Fruit fly (Drosophila melanogaster) whole organism, embryonic: ENCODE data around the gene CG4701.
"Not testable (repeated sequence)": the region's sequence is repeated elsewhere in the genome, so short reads cannot be mapped to it uniquely, and the experiment has no call there.

Experiments used
- Atf6 ChIP-seq: fragments of 200-800 bp; sonication (Bioruptor generic); IDR thresholded peaks from 2 replicates; pipeline ENCODE4 v1.3.6; 2022; ENCODE audit warnings: missing biosample characterization, missing genetic modification characterization
- CG12744 ChIP-seq: fragments of 200-800 bp; sonication (Bioruptor generic); optimal IDR thresholded peaks from 2 replicates; lab custom pipeline; 2016; ENCODE audit warnings: missing biosample characterization, missing genetic modification characterization
- CG13624 ChIP-seq: fragments of 200-800 bp; sonication (Bioruptor generic); optimal IDR thresholded peaks from 2 replicates; lab custom pipeline; 2016; ENCODE audit warnings: missing biosample characterization, missing genetic modification characterization
- CG16779 ChIP-seq: fragments of 200-800 bp; sonication (Bioruptor generic); IDR thresholded peaks from 2 replicates; pipeline ENCODE4 v1.3.6; 2022; ENCODE audit warnings: missing biosample characterization, missing genetic modification characterization
- CG17385 ChIP-seq: fragments of 200-800 bp; sonication (Bioruptor generic); optimal IDR thresholded peaks from 3 replicates; lab custom pipeline; 2018; ENCODE audit warnings: missing biosample characterization, mild to moderate bottlenecking, missing genetic modification characterization
- CG1832 ChIP-seq: fragments of 200-800 bp; sonication (Bioruptor generic); optimal IDR thresholded peaks from 2 replicates; lab custom pipeline; 2017; ENCODE audit warnings: missing biosample characterization, mild to moderate bottlenecking, missing genetic modification characterization, inconsistent platforms
- CG18619 ChIP-seq: fragments of 200-800 bp; sonication (Bioruptor generic); optimal IDR thresholded peaks from 3 replicates; lab custom pipeline; 2017; ENCODE audit warnings: missing biosample characterization, mild to moderate bottlenecking, missing genetic modification characterization
- CG2678 ChIP-seq: fragments of 200-800 bp; sonication (Bioruptor generic); optimal IDR thresholded peaks from 3 replicates; lab custom pipeline; 2019; ENCODE audit warnings: missing biosample characterization, mild to moderate bottlenecking, missing genetic modification characterization, moderate library complexity
- CG34376 ChIP-seq: fragments of 200-800 bp; sonication (Bioruptor generic); optimal IDR thresholded peaks from 2 replicates; lab custom pipeline; 2018; ENCODE audit warnings: missing biosample characterization, mild to moderate bottlenecking, missing genetic modification characterization
- CG8924 ChIP-seq: fragments of 200-800 bp; optimal IDR thresholded peaks from 3 replicates; lab custom pipeline; 2019; ENCODE audit warnings: missing biosample characterization, mild to moderate bottlenecking, missing genetic modification characterization, moderate library complexity
- CkIIα-i1 ChIP-seq: fragments of 200-800 bp; sonication (Bioruptor generic); IDR thresholded peaks from 2 replicates; pipeline ENCODE4 v1.3.6; 2022; ENCODE audit warnings: missing biosample characterization, missing genetic modification characterization
- CrebB ChIP-seq: fragments of 200-800 bp; sonication (Bioruptor generic); optimal IDR thresholded peaks from 3 replicates; lab custom pipeline; 2018; ENCODE audit warnings: missing biosample characterization, mild to moderate bottlenecking, missing genetic modification characterization
- Doc3 ChIP-seq: fragments of 200-800 bp; sonication (Bioruptor generic); IDR thresholded peaks from 3 replicates; pipeline ENCODE4 v1.3.6; 2022; ENCODE audit warnings: missing biosample characterization, missing genetic modification characterization; ENCODE audit not compliant: partially characterized antibody
- HLH54F ChIP-seq: fragments of 200-800 bp; sonication (Bioruptor generic); optimal IDR thresholded peaks from 3 replicates; lab custom pipeline; 2016; ENCODE audit warnings: missing biosample characterization, missing genetic modification characterization
- Hey ChIP-seq: fragments of 200-800 bp; sonication (Bioruptor generic); optimal IDR thresholded peaks from 3 replicates; lab custom pipeline; 2018; ENCODE audit warnings: missing biosample characterization, mild to moderate bottlenecking, missing genetic modification characterization
- Mad ChIP-seq: fragments of 200-800 bp; sonication (Bioruptor generic); optimal IDR thresholded peaks from 2 replicates; lab custom pipeline; 2016; ENCODE audit warnings: missing biosample characterization, missing genetic modification characterization
- Opbp ChIP-seq: fragments of 200-800 bp; sonication (Bioruptor generic); IDR thresholded peaks from 3 replicates; pipeline ENCODE4 v1.3.6; 2022; ENCODE audit warnings: missing biosample characterization, missing genetic modification characterization; ENCODE audit not compliant: partially characterized antibody
- Ravus ChIP-seq: fragments of 200-800 bp; sonication (Bioruptor generic); IDR thresholded peaks from 2 replicates; pipeline ENCODE4 v1.3.6; 2022; ENCODE audit warnings: missing biosample characterization, missing genetic modification characterization
- bcd ChIP-seq: fragments of 200-800 bp; sonication (Bioruptor generic); optimal IDR thresholded peaks from 2 replicates; lab custom pipeline; 2017; ENCODE audit warnings: missing biosample characterization, mild to moderate bottlenecking, missing genetic modification characterization
- ci ChIP-seq: fragments of 200-800 bp; sonication (Bioruptor generic); IDR thresholded peaks from 3 replicates; pipeline ENCODE4 v1.3.6; 2022; ENCODE audit warnings: missing biosample characterization, missing genetic modification characterization
- corto ChIP-seq: fragments of 200-800 bp; sonication (Bioruptor generic); optimal IDR thresholded peaks from 2 replicates; lab custom pipeline; 2016; ENCODE audit warnings: missing biosample characterization, mild to moderate bottlenecking, missing genetic modification characterization, moderate library complexity
- crol ChIP-seq: fragments of 200-800 bp; sonication (Bioruptor generic); IDR thresholded peaks from 2 replicates; pipeline ENCODE4 v1.3.6; 2022; ENCODE audit warnings: missing biosample characterization, missing genetic modification characterization
- esg ChIP-seq: fragments of 200-800 bp; sonication (Bioruptor generic); conservative IDR thresholded peaks from 2 replicates; pipeline ENCODE4 v1.3.6; 2022; ENCODE audit warnings: missing biosample characterization, missing genetic modification characterization
- fd3F ChIP-seq: fragments of 200-800 bp; sonication (Bioruptor generic); optimal IDR thresholded peaks from 2 replicates; lab custom pipeline; 2018; ENCODE audit warnings: missing biosample characterization, mild to moderate bottlenecking, missing genetic modification characterization, moderate library complexity
- kah ChIP-seq: fragments of 200-800 bp; sonication (Bioruptor generic); optimal IDR thresholded peaks from 2 replicates; lab custom pipeline; 2018; ENCODE audit warnings: missing biosample characterization, mild to moderate bottlenecking, missing genetic modification characterization
- luna ChIP-seq: fragments of 200-800 bp; sonication (Bioruptor generic); optimal IDR thresholded peaks from 2 replicates; lab custom pipeline; 2016; ENCODE audit warnings: missing biosample characterization, missing genetic modification characterization
- mam ChIP-seq: fragments of 200-800 bp; sonication (Bioruptor generic); optimal IDR thresholded peaks from 3 replicates; lab custom pipeline; 2016; ENCODE audit warnings: missing biosample characterization, missing genetic modification characterization
- nerfin-1 ChIP-seq: fragments of 200-800 bp; sonication (Bioruptor generic); optimal IDR thresholded peaks from 3 replicates; lab custom pipeline; 2019; ENCODE audit warnings: missing biosample characterization, mild to moderate bottlenecking, missing genetic modification characterization, moderate library complexity
- sens-2 ChIP-seq: fragments of 200-800 bp; sonication (Bioruptor generic); IDR thresholded peaks from 2 replicates; pipeline ENCODE4 v1.3.6; 2022; ENCODE audit warnings: missing biosample characterization, missing genetic modification characterization
- tx ChIP-seq: fragments of 200-800 bp; sonication (Bioruptor generic); optimal IDR thresholded peaks from 2 replicates; lab custom pipeline; 2016; ENCODE audit warnings: missing biosample characterization, missing genetic modification characterization
- wdn ChIP-seq: fragments of 200-800 bp; sonication (Bioruptor generic); IDR thresholded peaks from 2 replicates; pipeline ENCODE4 v1.3.6; 2022; ENCODE audit warnings: missing biosample characterization, missing genetic modification characterization
- zf30C ChIP-seq: fragments of 200-800 bp; sonication (Bioruptor generic); optimal IDR thresholded peaks from 3 replicates; lab custom pipeline; 2018; ENCODE audit warnings: missing biosample characterization, mild to moderate bottlenecking, missing genetic modification characterization

CG4701 gene

DNA sequence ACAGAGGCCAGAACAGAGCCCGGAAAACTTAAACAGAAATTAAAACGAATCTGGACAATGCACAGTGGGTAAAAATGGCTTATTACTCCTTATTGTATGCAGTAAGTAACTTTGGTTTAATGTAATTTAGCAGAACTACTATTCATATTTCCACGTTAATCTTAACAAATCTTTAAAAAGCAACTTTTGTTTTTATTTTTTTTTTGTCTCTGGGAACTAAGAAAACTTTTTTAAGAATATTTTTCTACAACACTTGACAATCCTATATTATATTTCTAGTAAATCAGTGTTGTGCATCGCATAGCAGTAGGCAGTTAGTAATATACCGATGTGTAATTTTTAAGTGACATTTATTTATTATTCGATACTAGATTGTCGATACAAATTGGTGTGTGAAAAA lies at the start of gene CG4701:
TSS of gene CG4701 (plus strand) at position 301 of the 400 bp plus-strand sequence.
- TF ChIP-seq sens-2 (GFP tag; lab: Robert Waterston, UW) (no peak), CG34376 (GFP tag; lab: Kevin White, UChicago) (no peak), Doc3 (GFP tag; lab: Robert Waterston, UW) (no peak), ci (GFP tag; lab: Robert Waterston, UW) (no peak), Atf6 (no peak), nerfin-1 (tag; lab: Kevin White, UChicago) (no peak), CG8924 (no peak), CG12744 (GFP tag; lab: Kevin White, UChicago) (no peak), CG13624 (no peak), corto (no peak), CrebB (tag; lab: Kevin White, UChicago) (no peak), tx (GFP tag; lab: Kevin White, UChicago) (no peak)

DNA sequence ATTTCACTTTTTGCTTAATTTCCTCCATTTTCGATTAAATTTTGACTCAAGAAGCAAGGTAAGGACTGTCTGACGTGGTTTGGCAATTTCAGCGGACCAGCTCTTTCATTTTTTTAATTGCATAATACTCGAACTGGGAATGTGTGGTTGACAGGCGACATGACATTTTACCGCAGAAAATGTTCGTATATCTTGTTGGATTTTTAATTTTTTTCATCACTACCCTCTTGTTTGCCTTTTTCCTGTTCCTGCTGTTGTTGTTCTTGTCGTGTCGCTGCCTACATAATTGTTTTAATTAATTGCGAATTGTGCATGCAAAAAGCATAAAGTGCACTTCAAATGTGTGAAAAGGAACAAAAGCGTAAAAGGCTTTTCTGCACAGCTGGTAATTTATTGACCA lies 35.6 kb upstream of the CG4701 start, which contains the start of gene CG42685:
TSS of gene CG42685 (minus strand) at position 101 of the 400 bp plus-strand sequence.
- TF ChIP-seq mam (no peak), CG18619 (no peak), CG16779 (no peak), Hey (no peak), Opbp (GFP tag; lab: Robert Waterston, UW) (no peak), CkIIα-i1 (GFP tag; lab: Robert Waterston, UW) (no peak), bcd (GFP tag; lab: Kevin White, UChicago) (no peak), Mad (GFP tag; lab: Kevin White, UChicago) (no peak), esg (no peak)

DNA sequence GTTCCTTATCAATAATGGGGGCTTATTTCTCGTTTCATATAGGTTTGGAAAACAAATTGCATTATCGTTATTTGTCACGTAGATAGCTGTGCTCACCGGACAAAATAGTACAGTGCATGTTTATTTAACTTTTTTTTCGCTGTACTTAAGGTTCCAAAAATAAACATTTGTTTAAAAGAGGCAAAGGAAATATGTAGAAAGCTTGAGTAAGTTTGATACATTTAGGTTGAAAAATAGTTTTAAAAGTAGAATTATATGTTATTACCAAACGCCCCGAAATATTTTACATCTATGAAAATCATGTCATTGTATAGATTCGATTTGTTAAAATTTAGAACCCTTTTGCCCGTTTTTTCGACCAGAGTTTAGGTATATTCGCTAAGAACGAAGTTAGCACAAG lies 30.2 kb upstream of the CG4701 start, which contains the start of gene CG31835:
TSS of gene CG31835 (plus strand) at position 301 of the 400 bp plus-strand sequence.
- TF ChIP-seq crol (GFP tag; lab: Robert Waterston, UW); Ravus; zf30C (GFP tag; lab: Kevin White, UChicago): not testable (repeated sequence)

DNA sequence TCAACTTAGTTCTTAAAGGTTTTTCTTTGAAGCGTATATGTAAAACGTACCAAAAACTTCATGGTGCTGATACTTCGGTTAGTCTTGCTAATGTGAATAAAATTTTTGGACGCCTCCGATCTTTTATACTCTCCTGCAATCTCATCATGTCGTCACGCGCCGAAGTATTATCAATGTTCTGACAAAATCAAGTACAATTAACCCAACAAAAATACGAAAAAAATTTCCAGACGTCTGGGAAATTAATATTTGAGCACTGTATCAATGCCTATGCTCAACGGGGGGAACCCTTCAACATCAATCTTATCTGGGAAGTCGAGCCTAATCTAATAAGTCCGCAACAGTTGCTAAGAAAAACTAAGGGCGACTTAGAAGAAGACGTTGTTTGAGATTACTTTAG lies 28.0 kb upstream of the CG4701 start, which contains the start of gene CG31775:
TSS of gene CG31775 (minus strand) at position 101 of the 400 bp plus-strand sequence.
- not testable (repeated sequence) for TF ChIP-seq CG1832; fd3F (GFP tag; lab: Kevin White, UChicago); kah (GFP tag; lab: Kevin White, UChicago)

DNA sequence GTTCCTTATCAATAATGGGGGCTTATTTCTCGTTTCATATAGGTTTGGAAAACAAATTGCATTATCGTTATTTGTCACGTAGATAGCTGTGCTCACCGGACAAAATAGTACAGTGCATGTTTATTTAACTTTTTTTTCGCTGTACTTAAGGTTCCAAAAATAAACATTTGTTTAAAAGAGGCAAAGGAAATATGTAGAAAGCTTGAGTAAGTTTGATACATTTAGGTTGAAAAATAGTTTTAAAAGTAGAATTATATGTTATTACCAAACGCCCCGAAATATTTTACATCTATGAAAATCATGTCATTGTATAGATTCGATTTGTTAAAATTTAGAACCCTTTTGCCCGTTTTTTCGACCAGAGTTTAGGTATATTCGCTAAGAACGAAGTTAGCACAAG lies 26.1 kb upstream of the CG4701 start, which contains the start of gene CG42585:
TSS of gene CG42585 (plus strand) at position 301 of the 400 bp plus-strand sequence.
- TF ChIP-seq HLH54F (GFP tag; lab: Kevin White, UChicago); CG2678; Mad (GFP tag; lab: Kevin White, UChicago): not testable (repeated sequence)

DNA sequence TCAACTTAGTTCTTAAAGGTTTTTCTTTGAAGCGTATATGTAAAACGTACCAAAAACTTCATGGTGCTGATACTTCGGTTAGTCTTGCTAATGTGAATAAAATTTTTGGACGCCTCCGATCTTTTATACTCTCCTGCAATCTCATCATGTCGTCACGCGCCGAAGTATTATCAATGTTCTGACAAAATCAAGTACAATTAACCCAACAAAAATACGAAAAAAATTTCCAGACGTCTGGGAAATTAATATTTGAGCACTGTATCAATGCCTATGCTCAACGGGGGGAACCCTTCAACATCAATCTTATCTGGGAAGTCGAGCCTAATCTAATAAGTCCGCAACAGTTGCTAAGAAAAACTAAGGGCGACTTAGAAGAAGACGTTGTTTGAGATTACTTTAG lies 24.0 kb upstream of the CG4701 start, which contains the start of gene CG42586:
TSS of gene CG42586 (minus strand) at position 101 of the 400 bp plus-strand sequence.
- TF ChIP-seq wdn (GFP tag; lab: Robert Waterston, UW); luna; CG17385 (GFP tag; lab: Kevin White, UChicago): not testable (repeated sequence)
